Fruit fly (Drosophila melanogaster) whole organism, prepupa: ENCODE results near the gene CG31288.

Source experiments
- CG31627 ChIP-seq: fragments of 200-800 bp; sonication (Bioruptor generic); optimal IDR thresholded peaks from 3 replicates; lab custom pipeline; 2016; ENCODE audit warnings: missing biosample characterization, missing genetic modification characterization
- CG6808 ChIP-seq: fragments of 200-800 bp; sonication (Bioruptor generic); optimal IDR thresholded peaks from 3 replicates; lab custom pipeline; 2017; ENCODE audit warnings: missing biosample characterization, missing genetic modification characterization, mild to moderate bottlenecking, moderate library complexity, missing genetic modification reagents
- OdsH ChIP-seq: fragments of 200-800 bp; sonication (Bioruptor generic); optimal IDR thresholded peaks from 3 replicates; lab custom pipeline; 2016; ENCODE audit warnings: missing biosample characterization, missing genetic modification characterization

dm6 chr3R:25266751-25267150, 32.6 kb downstream of the CG31288 start:
- no peak for TF ChIP-seq OdsH (GFP tag; lab: Kevin White, UChicago)
- TF ChIP-seq CG31627 = no peak
- TF ChIP-seq CG6808 (GFP tag; lab: Kevin White, UChicago) = no peak
